Worm (Caenorhabditis elegans) whole organism, L4/young adult: ENCODE measurements around the gene wdfy-2.

Experiments
- dao-5 ChIP-seq: sonication (generic microtip); optimal IDR thresholded peaks from 2 replicates; lab custom pipeline; 2016; ENCODE audit warnings: missing genotype, missing genetic modification characterization, moderate library complexity, missing compliant biosample characterization
- him-1 ChIP-seq: sonication (generic microtip); optimal IDR thresholded peaks from 2 replicates; lab custom pipeline; 2016; ENCODE audit warnings: missing genotype, missing genetic modification reagents, missing genetic modification characterization, missing compliant biosample characterization

DNA sequence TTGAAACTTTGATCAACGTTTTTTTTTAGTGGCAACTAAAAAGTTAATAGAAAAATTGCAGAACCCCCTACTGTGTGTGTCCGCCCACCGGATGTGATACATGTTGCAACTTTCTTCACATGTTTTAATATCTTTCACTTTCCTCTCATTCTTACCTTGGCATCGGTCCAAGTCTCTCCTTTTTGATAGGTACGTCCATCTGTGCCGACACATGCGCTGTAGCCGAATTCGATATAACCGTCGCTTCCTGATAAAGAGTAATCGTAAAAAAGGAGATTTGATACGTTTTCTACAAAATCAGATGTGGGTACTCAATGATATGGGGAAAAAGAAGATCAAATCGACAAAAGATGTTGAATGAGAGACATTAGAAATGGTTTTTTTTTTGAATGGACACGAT is 25.5 kb downstream of the wdfy-2 start:
- TF ChIP-seq dao-5 (tag; lab: Kevin White, UChicago) (no peak), him-1 (no peak)
